Fruit fly (Drosophila melanogaster) whole organism, embryonic: ENCODE results near the gene Mct1.
A peak's percentile ranks its signal among the peaks of the same experiment; 100 is the strongest.

Source experiments
- Atf-2 ChIP-seq: fragments of 200-800 bp; sonication (Bioruptor generic); optimal IDR thresholded peaks from 2 replicates; lab custom pipeline; 2016; ENCODE audit warnings: missing biosample characterization, missing genetic modification characterization
- CG10565 ChIP-seq: fragments of 200-800 bp; sonication (Bioruptor generic); optimal IDR thresholded peaks from 3 replicates; lab custom pipeline; 2016; ENCODE audit warnings: missing biosample characterization, mild to moderate bottlenecking, missing genetic modification characterization
- CG12219 ChIP-seq: fragments of 200-800 bp; sonication (Bioruptor generic); optimal IDR thresholded peaks from 3 replicates; lab custom pipeline; 2018; ENCODE audit warnings: missing biosample characterization, mild to moderate bottlenecking, missing genetic modification characterization
- CG16813 ChIP-seq: fragments of 200-800 bp; sonication (Bioruptor generic); IDR thresholded peaks from 3 replicates; pipeline ENCODE4 v1.3.6; 2022; ENCODE audit warnings: missing biosample characterization, missing genetic modification characterization; ENCODE audit not compliant: partially characterized antibody
- CG17361 ChIP-seq: fragments of 200-800 bp; sonication (Bioruptor generic); IDR thresholded peaks from 3 replicates; pipeline ENCODE4 v1.3.6; 2022; ENCODE audit warnings: missing biosample characterization, missing genetic modification characterization
- CG2120 ChIP-seq: fragments of 200-800 bp; sonication (Bioruptor generic); optimal IDR thresholded peaks from 3 replicates; lab custom pipeline; 2016; ENCODE audit warnings: missing biosample characterization, missing genetic modification characterization
- CG2199 ChIP-seq: fragments of 200-800 bp; sonication (Bioruptor generic); IDR thresholded peaks from 3 replicates; pipeline ENCODE4 v1.3.6; 2022; ENCODE audit warnings: missing biosample characterization, missing genetic modification characterization
- CG31388 ChIP-seq: fragments of 200-800 bp; sonication (Bioruptor generic); optimal IDR thresholded peaks from 2 replicates; lab custom pipeline; 2016; ENCODE audit warnings: missing biosample characterization, missing genetic modification characterization
- CG31441 ChIP-seq: fragments of 200-800 bp; sonication (Bioruptor generic); IDR thresholded peaks from 2 replicates; pipeline ENCODE4 v1.3.6; 2022; ENCODE audit warnings: missing biosample characterization, missing genetic modification characterization
- CG3838 ChIP-seq: fragments of 200-800 bp; sonication (Bioruptor generic); optimal IDR thresholded peaks from 3 replicates; lab custom pipeline; 2016; ENCODE audit warnings: missing biosample characterization, missing genetic modification characterization
- CG3995 ChIP-seq: fragments of 200-800 bp; sonication (Bioruptor generic); optimal IDR thresholded peaks from 3 replicates; lab custom pipeline; 2016; ENCODE audit warnings: missing biosample characterization, missing genetic modification characterization
- CG6175 ChIP-seq: fragments of 200-800 bp; sonication (Bioruptor generic); IDR thresholded peaks from 3 replicates; pipeline ENCODE4 v1.3.6; 2022; ENCODE audit warnings: missing biosample characterization, missing genetic modification characterization
- CG6683 ChIP-seq: fragments of 200-800 bp; sonication (Bioruptor generic); optimal IDR thresholded peaks from 2 replicates; lab custom pipeline; 2017; ENCODE audit warnings: missing biosample characterization, mild to moderate bottlenecking, missing genetic modification characterization, missing genetic modification reagents
- CG8765 ChIP-seq: fragments of 200-800 bp; sonication (Bioruptor generic); IDR thresholded peaks from 2 replicates; pipeline ENCODE4 v1.3.6; 2022; ENCODE audit warnings: missing biosample characterization, missing genetic modification characterization
- CkIIα-i1 ChIP-seq: fragments of 200-800 bp; sonication (Bioruptor generic); IDR thresholded peaks from 2 replicates; pipeline ENCODE4 v1.3.6; 2022; ENCODE audit warnings: missing biosample characterization, missing genetic modification characterization
- Dad ChIP-seq: fragments of 200-800 bp; sonication (Bioruptor generic); optimal IDR thresholded peaks from 3 replicates; lab custom pipeline; 2016; ENCODE audit warnings: missing biosample characterization, missing genetic modification characterization
- Dll ChIP-seq: fragments of 200-800 bp; sonication (Bioruptor generic); IDR thresholded peaks from 4 replicates; pipeline ENCODE4 v1.3.6; 2022; ENCODE audit warnings: missing biosample characterization, missing genetic modification characterization; ENCODE audit not compliant: partially characterized antibody
- Drgx ChIP-seq: fragments of 200-800 bp; sonication (Bioruptor generic); IDR thresholded peaks from 2 replicates; pipeline ENCODE4 v1.3.6; 2022; ENCODE audit warnings: missing biosample characterization, missing genetic modification characterization
- E2f1 ChIP-seq: fragments of 200-800 bp; sonication (Bioruptor generic); IDR thresholded peaks from 2 replicates; pipeline ENCODE4 v1.3.6; 2022; ENCODE audit warnings: missing biosample characterization, missing genetic modification characterization
- Elba2 ChIP-seq: fragments of 200-800 bp; sonication (Bioruptor generic); optimal IDR thresholded peaks from 3 replicates; lab custom pipeline; 2016; ENCODE audit warnings: missing biosample characterization, missing genetic modification characterization
- Fer1 ChIP-seq: fragments of 200-800 bp; sonication (Bioruptor generic); optimal IDR thresholded peaks from 2 replicates; lab custom pipeline; 2017; ENCODE audit warnings: missing biosample characterization, mild to moderate bottlenecking, missing genetic modification characterization
- HmgD ChIP-seq: fragments of 200-800 bp; sonication (Bioruptor generic); optimal IDR thresholded peaks from 3 replicates; lab custom pipeline; 2016; ENCODE audit warnings: missing biosample characterization, missing genetic modification characterization
- Hmr ChIP-seq: fragments of 200-800 bp; sonication (Bioruptor generic); optimal IDR thresholded peaks from 3 replicates; lab custom pipeline; 2017; ENCODE audit warnings: mild to moderate bottlenecking, missing biosample characterization, missing genetic modification reagents, missing genetic modification characterization
- Hmx ChIP-seq: fragments of 200-800 bp; sonication (Bioruptor generic); optimal IDR thresholded peaks from 2 replicates; lab custom pipeline; 2016; ENCODE audit warnings: missing biosample characterization, missing genetic modification characterization
- MTF-1 ChIP-seq: fragments of 200-800 bp; sonication (Bioruptor generic); optimal IDR thresholded peaks from 2 replicates; lab custom pipeline; 2018; ENCODE audit warnings: missing biosample characterization, mild to moderate bottlenecking, missing genetic modification characterization, borderline replicate concordance
- NFAT ChIP-seq: fragments of 200-800 bp; sonication (Bioruptor generic); IDR thresholded peaks from 2 replicates; pipeline ENCODE4 v1.3.6; 2022; ENCODE audit warnings: missing biosample characterization, missing genetic modification characterization
- Sry-δ ChIP-seq: fragments of 200-800 bp; sonication (Bioruptor generic); optimal IDR thresholded peaks from 2 replicates; lab custom pipeline; 2016; ENCODE audit warnings: missing biosample characterization, missing genetic modification characterization
- YL-1 ChIP-seq: fragments of 200-800 bp; sonication (Bioruptor generic); optimal IDR thresholded peaks from 3 replicates; lab custom pipeline; 2017; ENCODE audit warnings: missing biosample characterization, mild to moderate bottlenecking, missing genetic modification characterization
- abd-A ChIP-seq: fragments of 200-800 bp; sonication (Bioruptor generic); optimal IDR thresholded peaks from 3 replicates; lab custom pipeline; 2019; ENCODE audit warnings: missing biosample characterization, mild to moderate bottlenecking, missing genetic modification characterization, moderate library complexity
- al ChIP-seq: fragments of 200-800 bp; sonication (Bioruptor generic); IDR thresholded peaks from 2 replicates; pipeline ENCODE4 v1.3.6; 2022; ENCODE audit warnings: missing biosample characterization, missing genetic modification characterization
- bcd ChIP-seq: fragments of 200-800 bp; sonication (Bioruptor generic); optimal IDR thresholded peaks from 2 replicates; lab custom pipeline; 2017; ENCODE audit warnings: missing biosample characterization, mild to moderate bottlenecking, missing genetic modification characterization
- caup ChIP-seq: fragments of 200-800 bp; sonication (Bioruptor generic); optimal IDR thresholded peaks from 3 replicates; lab custom pipeline; 2017; ENCODE audit warnings: missing biosample characterization, mild to moderate bottlenecking, missing genetic modification characterization, moderate library complexity; ENCODE audit not compliant: severe bottlenecking
- disco-r ChIP-seq: fragments of 200-800 bp; sonication (Bioruptor generic); optimal IDR thresholded peaks from 2 replicates; lab custom pipeline; 2016; ENCODE audit warnings: missing biosample characterization, missing genetic modification characterization
- dmrt11E ChIP-seq: fragments of 200-800 bp; sonication (Bioruptor generic); optimal IDR thresholded peaks from 3 replicates; lab custom pipeline; 2018; ENCODE audit warnings: missing biosample characterization, mild to moderate bottlenecking, missing genetic modification characterization, moderate library complexity
- dmrt99B ChIP-seq: fragments of 200-800 bp; sonication (Bioruptor generic); optimal IDR thresholded peaks from 2 replicates; lab custom pipeline; 2018; ENCODE audit warnings: missing biosample characterization, mild to moderate bottlenecking, missing genetic modification characterization, moderate library complexity
- eve ChIP-seq, 2 experiments: fragments of >200 bp; optimal IDR thresholded peaks; 2 replicates each; lab custom pipeline; 2017; ENCODE audit warnings: missing biosample characterization in 2 of 2, missing genetic modification characterization in 2 of 2
- gsb-n ChIP-seq: fragments of 200-800 bp; sonication (Bioruptor generic); optimal IDR thresholded peaks from 3 replicates; lab custom pipeline; 2018; ENCODE audit warnings: missing biosample characterization, mild to moderate bottlenecking, missing genetic modification characterization
- inv ChIP-seq: fragments of 200-800 bp; sonication (Bioruptor generic); IDR thresholded peaks from 2 replicates; pipeline ENCODE4 v1.3.6; 2022; ENCODE audit warnings: missing biosample characterization, missing genetic modification characterization; ENCODE audit not compliant: partially characterized antibody
- jing ChIP-seq: fragments of 200-800 bp; sonication (Bioruptor generic); optimal IDR thresholded peaks from 2 replicates; lab custom pipeline; 2018; ENCODE audit warnings: missing biosample characterization, mild to moderate bottlenecking, missing genetic modification characterization
- mirr ChIP-seq: fragments of 200-800 bp; sonication (Bioruptor generic); optimal IDR thresholded peaks from 3 replicates; lab custom pipeline; 2018; ENCODE audit warnings: missing biosample characterization, mild to moderate bottlenecking, missing genetic modification characterization
- salm ChIP-seq: fragments of 200-800 bp; sonication (Bioruptor generic); optimal IDR thresholded peaks from 2 replicates; lab custom pipeline; 2018; ENCODE audit warnings: missing biosample characterization, mild to moderate bottlenecking, missing genetic modification characterization
- sc ChIP-seq, 3 experiments: fragments of >200 bp in 2 of 3; fragments of 200-800 bp in 1 of 3; sonication (Bioruptor generic) in 1 of 3; optimal IDR thresholded peaks; 2 replicates in 2 of 3; 3 replicates in 1 of 3; lab custom pipeline; 2017; ENCODE audit warnings: mild to moderate bottlenecking in 1 of 3, missing biosample characterization in 1 of 3, missing genetic modification characterization in 1 of 3, missing genetic modification reagents in 1 of 3
- sens ChIP-seq: fragments of 200-800 bp; sonication (Bioruptor generic); peaks from one replicate; lab custom pipeline; 2016; ENCODE audit warnings: missing biosample characterization, missing genetic modification characterization
- seq ChIP-seq: fragments of 200-800 bp; sonication (Bioruptor generic); IDR thresholded peaks from 2 replicates; pipeline ENCODE4 v1.3.6; 2022; ENCODE audit warnings: missing biosample characterization, missing genetic modification characterization
- sqz ChIP-seq: fragments of 200-800 bp; sonication (Bioruptor generic); optimal IDR thresholded peaks from 3 replicates; lab custom pipeline; 2018; ENCODE audit warnings: missing biosample characterization, mild to moderate bottlenecking, missing genetic modification characterization
- tgo ChIP-seq: fragments of 200-800 bp; sonication (Bioruptor generic); IDR thresholded peaks from 3 replicates; pipeline ENCODE4 v1.3.6; 2022; ENCODE audit warnings: missing biosample characterization, missing genetic modification characterization
- trem ChIP-seq: fragments of 200-800 bp; optimal IDR thresholded peaks from 3 replicates; lab custom pipeline; 2019; ENCODE audit warnings: missing biosample characterization, mild to moderate bottlenecking, missing genetic modification characterization, moderate library complexity
- ttk ChIP-seq: fragments of 200-800 bp; sonication (Bioruptor generic); IDR thresholded peaks from 2 replicates; pipeline ENCODE4 v2.1.2; 2022; ENCODE audit warnings: missing biosample characterization, missing genetic modification characterization
- twi ChIP-seq: fragments of 200-800 bp; optimal IDR thresholded peaks from 2 replicates; lab custom pipeline; 2019; ENCODE audit warnings: missing biosample characterization, mild to moderate bottlenecking, missing genetic modification characterization, moderate library complexity
- tx ChIP-seq: fragments of 200-800 bp; sonication (Bioruptor generic); optimal IDR thresholded peaks from 2 replicates; lab custom pipeline; 2016; ENCODE audit warnings: missing biosample characterization, missing genetic modification characterization
- z ChIP-seq: fragments of 200-800 bp; sonication (Bioruptor generic); IDR thresholded peaks from 3 replicates; pipeline ENCODE4 v1.3.6; 2022; ENCODE audit warnings: missing biosample characterization, missing genetic modification characterization

Gene Mct1

DNA sequence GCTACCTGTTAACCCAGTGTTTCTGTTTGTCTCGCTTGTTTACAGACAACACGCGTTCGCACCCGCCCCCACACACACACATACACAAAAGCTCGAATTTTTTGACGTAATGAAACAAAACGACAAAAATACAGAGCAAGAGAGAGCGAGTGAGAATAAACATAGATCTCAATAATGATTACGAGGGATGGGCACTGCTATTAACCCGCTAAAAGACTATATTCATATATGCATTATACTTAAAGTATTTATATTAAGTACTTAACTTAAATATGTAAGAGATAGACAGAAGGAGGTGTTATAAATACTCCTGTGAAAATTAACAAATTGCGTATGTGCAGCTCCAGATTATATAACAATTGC, 47.2 kb upstream of the Mct1 start (continued):
- TF ChIP-seq tgo (GFP tag; lab: Robert Waterston, UW) (no peak; the same call in 2 of the 3 replicates), seq (GFP tag; lab: Robert Waterston, UW) (peak; percentile 48; the same call in 1 of the 2 replicates), Fer1 (GFP tag; lab: Kevin White, UChicago) (peak; percentile 42), caup (GFP tag; lab: Kevin White, UChicago) (peak; percentile 64), dmrt11E (tag; lab: Kevin White, UChicago) (no peak), Dad (no peak), Hmr (GFP tag; lab: Kevin White, UChicago) (peak; percentile 65), HmgD (GFP tag; lab: Kevin White, UChicago) (no peak), NFAT (peak; percentile 37; the same call in 1 of the 2 replicates), abd-A (tag; lab: Kevin White, UChicago) (no peak), al (GFP tag; lab: Robert Waterston, UW) (peak; percentile 26; the same call in 1 of the 2 replicates), CG31441 (GFP tag; lab: Robert Waterston, UW) (peak; percentile 47), dmrt99B (tag; lab: Kevin White, UChicago) (peak; percentile 47), Hmx (GFP tag; lab: Kevin White, UChicago) (no peak), Dll (no peak), CG6683 (GFP tag; lab: Kevin White, UChicago) (no peak), bcd (GFP tag; lab: Kevin White, UChicago) (peak; percentile 11), sc (optimal IDR thresholded peaks at IDR 0.05; lab: Kevin White, UChicago) (no peak), sc (GFP tag; optimal IDR thresholded peaks at IDR 0.05; lab: Kevin White, UChicago) (peak; percentile 10), trem (tag; lab: Kevin White, UChicago) (no peak), CG6175 (GFP tag; lab: Robert Waterston, UW) (no peak), Elba2 (GFP tag; lab: Kevin White, UChicago) (no peak), z (GFP tag; lab: Robert Waterston, UW) (peak; percentile 37; the same call in 1 of the 3 replicates), Drgx (GFP tag; lab: Robert Waterston, UW) (peak; percentile 51; the same call in 1 of the 2 replicates), gsb-n (tag; lab: Kevin White, UChicago) (no peak), eve (GFP tag; optimal IDR thresholded peaks at IDR 0.05; lab: Kevin White, UChicago) (no peak), CG2199 (GFP tag; lab: Robert Waterston, UW) (no peak), E2f1 (GFP tag; lab: Robert Waterston, UW) (no peak; the same call in 1 of the 2 replicates), mirr (GFP tag; lab: Kevin White, UChicago) (peak; percentile 97), Sry-δ (no peak), CG16813 (GFP tag; lab: Robert Waterston, UW) (no peak), ttk (GFP tag; lab: Robert Waterston, UW) (no peak), tx (peak; percentile 1), CG12219 (GFP tag; lab: Kevin White, UChicago) (peak; percentile 6), inv (GFP tag; lab: Robert Waterston, UW) (no peak), CG8765 (GFP tag; lab: Robert Waterston, UW) (no peak), CG2120 (GFP tag; lab: Kevin White, UChicago) (peak; percentile 57), salm (tag; lab: Kevin White, UChicago) (peak; percentile 17), jing (no peak), CG3995 (GFP tag; lab: Kevin White, UChicago) (peak; percentile 18), CkIIα-i1 (GFP tag; lab: Robert Waterston, UW) (no peak), CG31388 (GFP tag; lab: Kevin White, UChicago) (no peak), disco-r (no peak), CG17361 (GFP tag; lab: Robert Waterston, UW) (0 out of 3 replicates have a peak, but pooled peaks have one; percentile 49), twi (no peak), CG3838 (peak; percentile 43), sqz (GFP tag; lab: Kevin White, UChicago) (peak; percentile 43), sens (GFP tag; lab: Kevin White, UChicago) (peak; percentile 66), Atf-2 (GFP tag; lab: Kevin White, UChicago) (no peak), YL-1 (peak; percentile 25), MTF-1 (GFP tag; lab: Kevin White, UChicago) (peak; percentile 77), CG10565 (no peak)
